Worm (Caenorhabditis elegans) whole organism, mixed stage, embryonic: ENCODE data around the gene Y71H10B.1.

Experiments
- M03D4.4 ChIP-seq: sonication (generic microtip); optimal IDR thresholded peaks from 2 replicates; lab custom pipeline; 2017; ENCODE audit warnings: mild to moderate bottlenecking, missing genetic modification characterization, missing compliant biosample characterization
- bed-3 ChIP-seq: fragments of 200-800 bp; sonication (Bioruptor generic); optimal IDR thresholded peaks from 3 replicates; lab custom pipeline; 2018; ENCODE audit warnings: mild to moderate bottlenecking, missing genetic modification characterization, moderate library complexity, missing compliant biosample characterization
- blmp-1 ChIP-seq: fragments of 150-350 bp; optimal IDR thresholded peaks from 2 replicates; lab custom pipeline; 2014; ENCODE audit warnings: missing biosample characterization, missing genetic modification characterization
- ceh-43 ChIP-seq: fragments of 200-800 bp; sonication (Bioruptor generic); optimal IDR thresholded peaks from 2 replicates; lab custom pipeline; 2018; ENCODE audit warnings: mild to moderate bottlenecking, missing genetic modification characterization, moderate library complexity, missing compliant biosample characterization
- ces-1 ChIP-seq: fragments of 150-350 bp; optimal IDR thresholded peaks from 2 replicates; lab custom pipeline; 2014; ENCODE audit warnings: missing biosample characterization, missing genetic modification reagents, missing genetic modification characterization
- cnd-1 ChIP-seq: fragments of 200-800 bp; sonication (Bioruptor generic); optimal IDR thresholded peaks from 2 replicates; lab custom pipeline; 2018; ENCODE audit warnings: mild to moderate bottlenecking, missing genetic modification characterization, missing compliant biosample characterization
- drap-1 ChIP-seq: fragments of 200-800 bp; sonication (Bioruptor generic); optimal IDR thresholded peaks from 3 replicates; lab custom pipeline; 2018; ENCODE audit warnings: mild to moderate bottlenecking, missing genetic modification characterization, missing compliant biosample characterization
- elt-1 ChIP-seq: sonication (generic microtip); optimal IDR thresholded peaks from 2 replicates; lab custom pipeline; 2017; ENCODE audit warnings: missing genetic modification characterization, mild to moderate bottlenecking, missing compliant biosample characterization, antibody characterized with exemption, moderate library complexity, borderline replicate concordance; ENCODE audit not compliant: insufficient read depth
- elt-3 ChIP-seq: fragments of 150-350 bp; optimal IDR thresholded peaks from 2 replicates; lab custom pipeline; 2014; ENCODE audit warnings: missing biosample characterization, missing genetic modification characterization
- ham-2 ChIP-seq: fragments of 200-800 bp; sonication (Bioruptor generic); optimal IDR thresholded peaks from 2 replicates; lab custom pipeline; 2018; ENCODE audit warnings: mild to moderate bottlenecking, missing genetic modification characterization, missing compliant biosample characterization
- lin-13 ChIP-seq: fragments of 150-350 bp; optimal IDR thresholded peaks from 2 replicates; lab custom pipeline; 2014; ENCODE audit warnings: missing biosample characterization, missing genetic modification characterization
- lin-32 ChIP-seq: fragments of 200-800 bp; sonication (Bioruptor generic); optimal IDR thresholded peaks from 2 replicates; lab custom pipeline; 2018; ENCODE audit warnings: mild to moderate bottlenecking, missing genetic modification characterization, missing compliant biosample characterization
- lsy-2 ChIP-seq: fragments of 150-350 bp; optimal IDR thresholded peaks from 2 replicates; lab custom pipeline; 2014; ENCODE audit warnings: missing biosample characterization, missing genetic modification characterization
- mab-5 ChIP-seq: fragments of 150-350 bp; optimal IDR thresholded peaks from 2 replicates; lab custom pipeline; 2014; ENCODE audit warnings: missing biosample characterization, missing genetic modification characterization
- mep-1 ChIP-seq: fragments of 150-350 bp; optimal IDR thresholded peaks from 2 replicates; lab custom pipeline; 2017; ENCODE audit warnings: missing biosample characterization, missing genetic modification reagents, missing genetic modification characterization, inconsistent platforms
- mls-2 ChIP-seq: sonication (generic microtip); optimal IDR thresholded peaks from 2 replicates; lab custom pipeline; 2016; ENCODE audit warnings: mild to moderate bottlenecking, missing genetic modification characterization, moderate library complexity, missing compliant biosample characterization
- nhr-12 ChIP-seq: fragments of 150-350 bp; optimal IDR thresholded peaks from 2 replicates; lab custom pipeline; 2014; ENCODE audit warnings: missing biosample characterization, missing genetic modification characterization
- nhr-2 ChIP-seq: fragments of 150-350 bp; optimal IDR thresholded peaks from 2 replicates; lab custom pipeline; 2014; ENCODE audit warnings: missing biosample characterization, missing genetic modification characterization
- nhr-237 ChIP-seq: fragments of 150-350 bp; optimal IDR thresholded peaks from 2 replicates; lab custom pipeline; 2014; ENCODE audit warnings: missing biosample characterization, missing genetic modification characterization
- nhr-28 ChIP-seq: fragments of 150-350 bp; optimal IDR thresholded peaks from 2 replicates; lab custom pipeline; 2014; ENCODE audit warnings: missing biosample characterization, missing genetic modification characterization
- nhr-76 ChIP-seq: sonication (generic microtip); optimal IDR thresholded peaks from 2 replicates; lab custom pipeline; 2017; ENCODE audit warnings: missing biosample characterization, missing genetic modification characterization
- pha-4 ChIP-seq: fragments of 150-350 bp; optimal IDR thresholded peaks from 2 replicates; lab custom pipeline; 2018; ENCODE audit warnings: missing biosample characterization, missing genetic modification reagents, missing genetic modification characterization
- sem-2 ChIP-seq: fragments of 200-800 bp; sonication (Bioruptor generic); optimal IDR thresholded peaks from 2 replicates; lab custom pipeline; 2018; ENCODE audit warnings: mild to moderate bottlenecking, missing genetic modification characterization, missing compliant biosample characterization
- snpc-4 ChIP-seq: fragments of 150-350 bp; optimal IDR thresholded peaks from 2 replicates; lab custom pipeline; 2014; ENCODE audit warnings: missing biosample characterization, missing genetic modification characterization
- sptf-1 ChIP-seq: sonication (generic microtip); optimal IDR thresholded peaks from 2 replicates; lab custom pipeline; 2017; ENCODE audit warnings: mild to moderate bottlenecking, missing genetic modification characterization, moderate library complexity, missing compliant biosample characterization
- tbx-8 ChIP-seq: fragments of 200-800 bp; sonication (Bioruptor generic); optimal IDR thresholded peaks from 2 replicates; lab custom pipeline; 2018; ENCODE audit warnings: mild to moderate bottlenecking, missing genetic modification characterization, moderate library complexity, missing compliant biosample characterization
- unc-120 ChIP-seq: sonication (generic microtip); optimal IDR thresholded peaks from 2 replicates; lab custom pipeline; 2017; ENCODE audit warnings: missing genetic modification characterization, missing compliant biosample characterization; ENCODE audit not compliant: poor library complexity, severe bottlenecking
- unc-39 ChIP-seq: fragments of 150-350 bp; optimal IDR thresholded peaks from 2 replicates; lab custom pipeline; 2014; ENCODE audit warnings: missing biosample characterization, missing genetic modification characterization
- unc-62 ChIP-seq: fragments of 150-350 bp; optimal IDR thresholded peaks from 2 replicates; lab custom pipeline; 2014; ENCODE audit warnings: missing biosample characterization, missing genetic modification reagents, missing genetic modification characterization
- zip-8 ChIP-seq: fragments of 150-350 bp; optimal IDR thresholded peaks from 2 replicates; lab custom pipeline; 2014; ENCODE audit warnings: missing biosample characterization, missing genetic modification characterization
- ztf-11 ChIP-seq: fragments of 150-350 bp; optimal IDR thresholded peaks from 2 replicates; lab custom pipeline; 2014; ENCODE audit warnings: missing biosample characterization, missing genetic modification characterization

Gene Y71H10B.1

ce11 chrX:2826337-2826736 lies 13.8 kb downstream of the Y71H10B.1 start:
- TF ChIP-seq mls-2 (tag; lab: Kevin White, UChicago) (no peak), unc-39 (tag; lab: Kevin White, UChicago) (no peak), nhr-76 (tag; lab: Kevin White, UChicago) (no peak), zip-8 (tag; lab: Kevin White, UChicago) (no peak), ceh-43 (GFP tag; lab: Kevin White, UChicago) (no peak), pha-4 (tag; lab: Kevin White, UChicago) (no peak), unc-120 (no peak), elt-1 (tag; lab: Kevin White, UChicago) (no peak), bed-3 (no peak), cnd-1 (tag; lab: Kevin White, UChicago) (no peak), lsy-2 (tag; lab: Kevin White, UChicago) (no peak), sptf-1 (tag; lab: Kevin White, UChicago) (no peak), tbx-8 (no peak), mab-5 (tag; lab: Kevin White, UChicago) (no peak)

ce11 chrX:2820148-2820547 lies 19.9 kb downstream of the Y71H10B.1 start, which contains the start of gene tsp-6:
Gene tsp-6 (plus strand): TSS chrX:2820448.
- TF ChIP-seq ces-1 (GFP tag; lab: Kevin White, UChicago), result no peak
- TF ChIP-seq ztf-11, result no peak
- no peak for TF ChIP-seq sptf-1 (tag; lab: Kevin White, UChicago)
- TF ChIP-seq unc-62 (GFP tag; lab: Kevin White, UChicago), result no peak
- no peak for TF ChIP-seq drap-1 (GFP tag; lab: Kevin White, UChicago)
- TF ChIP-seq nhr-237 (tag; lab: Kevin White, UChicago), result no peak
- TF ChIP-seq mls-2 (tag; lab: Kevin White, UChicago), result no peak
- no peak for TF ChIP-seq lin-32
- TF ChIP-seq ham-2 (GFP tag; lab: Kevin White, UChicago), result no peak
- no peak for TF ChIP-seq blmp-1 (tag; lab: Kevin White, UChicago)
- TF ChIP-seq unc-120, result no peak

ce11 chrX:2819747-2820146 lies 20.3 kb downstream of the Y71H10B.1 start:
- TF ChIP-seq blmp-1 (tag; lab: Kevin White, UChicago) (no peak), M03D4.4 (tag; lab: Kevin White, UChicago) (no peak), nhr-76 (tag; lab: Kevin White, UChicago) (no peak), sem-2 (GFP tag; lab: Kevin White, UChicago) (no peak), unc-62 (GFP tag; lab: Kevin White, UChicago) (no peak)

- no peak for TF ChIP-seq lin-32
- TF ChIP-seq snpc-4 (tag; lab: Kevin White, UChicago), result no peak
- TF ChIP-seq lin-13 (tag; lab: Kevin White, UChicago), result no peak
- TF ChIP-seq ces-1 (GFP tag; lab: Kevin White, UChicago), result no peak
- TF ChIP-seq sptf-1 (tag; lab: Kevin White, UChicago), result no peak
Measured at ce11 chrX:2818899-2819298, 21.2 kb downstream of the Y71H10B.1 start.

ce11 chrX:2814097-2814720 lies 25.9 kb downstream of the Y71H10B.1 start, which contains the start of gene C14A11.6:
Gene C14A11.6 (minus strand): TSS chrX:2814147.
- TF ChIP-seq nhr-12 (tag; lab: Kevin White, UChicago), result no peak
- TF ChIP-seq elt-3 (tag; lab: Kevin White, UChicago), result no peak
- no peak for TF ChIP-seq unc-120
- TF ChIP-seq nhr-2, result no peak
- no peak for TF ChIP-seq sptf-1 (tag; lab: Kevin White, UChicago)
- no peak for TF ChIP-seq nhr-28
- no peak for TF ChIP-seq bed-3
- no peak for TF ChIP-seq mep-1
- TF ChIP-seq elt-1 (tag; lab: Kevin White, UChicago), result no peak
